Fruit fly (Drosophila melanogaster) whole organism, prepupa: ENCODE results near the gene CG9855.

ENCODE experiments used
- CG34406 ChIP-seq: fragments of 200-800 bp; sonication (Bioruptor generic); optimal IDR thresholded peaks from 3 replicates; lab custom pipeline; 2016; ENCODE audit warnings: missing biosample characterization, missing genetic modification characterization
- Lpt ChIP-seq: fragments of 200-800 bp; sonication (Bioruptor generic); optimal IDR thresholded peaks from 3 replicates; lab custom pipeline; 2016; ENCODE audit warnings: missing biosample characterization, missing genetic modification characterization
- esn ChIP-seq: fragments of 200-800 bp; sonication (Bioruptor generic); optimal IDR thresholded peaks from 2 replicates; lab custom pipeline; 2016; ENCODE audit warnings: missing biosample characterization, mild to moderate bottlenecking, missing genetic modification characterization, moderate library complexity

- peak; percentile 17 for TF ChIP-seq esn (GFP tag; lab: Kevin White, UChicago)
- TF ChIP-seq Lpt (GFP tag; lab: Kevin White, UChicago) = no peak
- TF ChIP-seq CG34406 (GFP tag; lab: Kevin White, UChicago) = no peak
Observed at dm6 chr3R:4402884-4403705, 5.4 kb upstream of the CG9855 start, which contains the start of gene lost.
